Worm (Caenorhabditis elegans): ENCODE measurements around the gene zhp-4.
"Not testable (repeated sequence)": the region's sequence is repeated elsewhere in the genome, so short reads cannot be mapped to it uniquely, and the experiment has no call there.

- TF ChIP-seq rpc-1 (optimal IDR thresholded peaks at IDR 0.05); rpc-1 (tag; optimal IDR thresholded peaks at IDR 0.05); attf-5 (GFP tag; optimal IDR thresholded peaks at IDR 0.05); egl-18 (GFP tag; IDR thresholded peaks at IDR 0.05); Y67H2A.10 (GFP tag; conservative IDR thresholded peaks at IDR 0.05); egl-44 (GFP tag; IDR thresholded peaks at IDR 0.05); snpc-4 (GFP tag; optimal IDR thresholded peaks at IDR 0.05); snpc-4 (tag; optimal IDR thresholded peaks at IDR 0.05); pha-4 (tag; optimal IDR thresholded peaks at IDR 0.05); ztf-25 (GFP tag; IDR thresholded peaks at IDR 0.05); somi-1 (GFP tag; optimal IDR thresholded peaks at IDR 0.05); let-607 (tag; optimal IDR thresholded peaks at IDR 0.05); mcd-1 (GFP tag; IDR thresholded peaks at IDR 0.05); snpc-1.3 (tag; optimal IDR thresholded peaks at IDR 0.05; ENCODE audit: insufficient read depth): not testable (repeated sequence)
These were observed at the start of gene zhp-4 for ce11 chrV:19101589-19102201.

All from whole organism, young adult.